Worm (Caenorhabditis elegans) whole organism, L2 larva: ENCODE data around the gene tba-4.
"Not testable (repeated sequence)": the region's sequence is repeated elsewhere in the genome, so short reads cannot be mapped to it uniquely, and the experiment has no call there.

Experiments
- gmeb-1 ChIP-seq: fragments of 150-350 bp; optimal IDR thresholded peaks from 2 replicates; lab custom pipeline; 2014; ENCODE audit warnings: missing biosample characterization, missing genetic modification characterization
- sem-4 ChIP-seq: fragments of 150-350 bp; optimal IDR thresholded peaks from 2 replicates; lab custom pipeline; 2014; ENCODE audit warnings: missing biosample characterization, missing genetic modification reagents, missing genetic modification characterization

DNA sequence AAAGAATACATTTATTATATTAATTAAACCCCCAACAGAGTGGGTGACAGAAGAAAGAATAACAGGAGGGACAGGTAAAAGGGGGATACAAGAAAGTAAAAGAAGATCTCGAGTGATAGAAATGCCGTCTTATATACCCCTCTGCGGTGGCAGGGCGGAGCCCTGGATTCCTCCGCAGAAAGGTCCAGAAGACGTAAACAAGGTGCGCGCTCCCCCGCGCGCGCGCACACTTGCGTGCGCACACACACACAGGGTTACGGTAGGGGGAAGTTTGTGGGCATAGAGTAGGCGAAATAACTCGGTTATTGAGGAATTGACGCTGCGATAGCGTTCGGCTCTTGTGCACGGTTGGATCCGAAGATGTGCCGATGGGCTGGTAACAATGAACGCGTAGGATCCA, 23.4 kb downstream of the tba-4 start, which contains the start of gene R03D7.15:
- TF ChIP-seq sem-4; gmeb-1 (tag; lab: Kevin White, UChicago): not testable (repeated sequence)
